Fruit fly (Drosophila melanogaster) whole organism, embryonic: ENCODE results near the gene Drsl2.

Experiments
- Blimp-1 ChIP-seq: fragments of 200-800 bp; sonication (Bioruptor generic); optimal IDR thresholded peaks from 3 replicates; lab custom pipeline; 2018; ENCODE audit warnings: missing biosample characterization, missing genetic modification characterization, mild to moderate bottlenecking, moderate library complexity, missing genetic modification reagents
- CG10959 ChIP-seq: fragments of 200-800 bp; sonication (Bioruptor generic); IDR thresholded peaks from 2 replicates; pipeline ENCODE4 v1.3.6; 2022; ENCODE audit warnings: missing biosample characterization, missing genetic modification characterization
- CG12659 ChIP-seq: fragments of 200-800 bp; sonication (Bioruptor generic); optimal IDR thresholded peaks from 3 replicates; lab custom pipeline; 2017; ENCODE audit warnings: mild to moderate bottlenecking, missing biosample characterization, missing genetic modification reagents, missing genetic modification characterization
- CG12769 ChIP-seq: fragments of 200-800 bp; sonication (Bioruptor generic); optimal IDR thresholded peaks from 2 replicates; lab custom pipeline; 2019; ENCODE audit warnings: missing biosample characterization, mild to moderate bottlenecking, missing genetic modification characterization, moderate library complexity
- CG12942 ChIP-seq: fragments of 200-800 bp; sonication (Bioruptor generic); optimal IDR thresholded peaks from 3 replicates; lab custom pipeline; 2016; ENCODE audit warnings: missing biosample characterization, missing genetic modification characterization
- CG13775 ChIP-seq: fragments of 200-800 bp; sonication (Bioruptor generic); optimal IDR thresholded peaks from 3 replicates; lab custom pipeline; 2017; ENCODE audit warnings: missing biosample characterization, mild to moderate bottlenecking, missing genetic modification characterization
- CG14710 ChIP-seq: fragments of 200-800 bp; sonication (Bioruptor generic); optimal IDR thresholded peaks from 3 replicates; lab custom pipeline; 2019; ENCODE audit warnings: missing biosample characterization, mild to moderate bottlenecking, missing genetic modification characterization, moderate library complexity
- CG15073 ChIP-seq: fragments of 200-800 bp; sonication (Bioruptor generic); optimal IDR thresholded peaks from 2 replicates; lab custom pipeline; 2016; ENCODE audit warnings: missing biosample characterization, missing genetic modification characterization
- CG15514 ChIP-seq: fragments of 200-800 bp; sonication (Bioruptor generic); optimal IDR thresholded peaks from 3 replicates; lab custom pipeline; 2017; ENCODE audit warnings: missing biosample characterization, missing genetic modification characterization, mild to moderate bottlenecking, moderate library complexity, missing genetic modification reagents
- CG17186 ChIP-seq: fragments of 200-800 bp; sonication (Bioruptor generic); optimal IDR thresholded peaks from 3 replicates; lab custom pipeline; 2017; ENCODE audit warnings: missing biosample characterization, missing genetic modification reagents, missing genetic modification characterization
- CG2678 ChIP-seq: fragments of 200-800 bp; sonication (Bioruptor generic); optimal IDR thresholded peaks from 3 replicates; lab custom pipeline; 2019; ENCODE audit warnings: missing biosample characterization, mild to moderate bottlenecking, missing genetic modification characterization, moderate library complexity
- CG31224 ChIP-seq: fragments of 200-800 bp; sonication (Bioruptor generic); IDR thresholded peaks from 2 replicates; pipeline ENCODE4 v1.3.6; 2022; ENCODE audit warnings: missing biosample characterization, missing genetic modification characterization
- CG31441 ChIP-seq: fragments of 200-800 bp; sonication (Bioruptor generic); IDR thresholded peaks from 2 replicates; pipeline ENCODE4 v1.3.6; 2022; ENCODE audit warnings: missing biosample characterization, missing genetic modification characterization
- CG33213 ChIP-seq: fragments of 200-800 bp; sonication (Bioruptor generic); optimal IDR thresholded peaks from 3 replicates; lab custom pipeline; 2016; ENCODE audit warnings: missing biosample characterization, missing genetic modification characterization
- CG3407 ChIP-seq: fragments of 200-800 bp; sonication (Bioruptor generic); optimal IDR thresholded peaks from 2 replicates; lab custom pipeline; 2018; ENCODE audit warnings: missing biosample characterization, mild to moderate bottlenecking, missing genetic modification characterization
- CG3838 ChIP-seq: fragments of 200-800 bp; sonication (Bioruptor generic); optimal IDR thresholded peaks from 3 replicates; lab custom pipeline; 2016; ENCODE audit warnings: missing biosample characterization, missing genetic modification characterization
- CG4282 ChIP-seq: fragments of 200-800 bp; sonication (Bioruptor generic); optimal IDR thresholded peaks from 2 replicates; lab custom pipeline; 2016; ENCODE audit warnings: missing biosample characterization, missing genetic modification characterization
- CG4360 ChIP-seq: fragments of 200-800 bp; sonication (Bioruptor generic); IDR thresholded peaks from 2 replicates; pipeline ENCODE4 v1.3.6; 2022; ENCODE audit warnings: missing biosample characterization, missing genetic modification characterization
- CG6813 ChIP-seq: fragments of 200-800 bp; sonication (Bioruptor generic); optimal IDR thresholded peaks from 2 replicates; lab custom pipeline; 2017; ENCODE audit warnings: missing biosample characterization, missing genetic modification characterization, mild to moderate bottlenecking, moderate library complexity, missing genetic modification reagents
- CG7372 ChIP-seq: fragments of 200-800 bp; sonication (Bioruptor generic); IDR thresholded peaks from 2 replicates; pipeline ENCODE4 v1.3.6; 2022; ENCODE audit warnings: missing biosample characterization, missing genetic modification characterization
- CG7928 ChIP-seq: fragments of 200-800 bp; sonication (Bioruptor generic); optimal IDR thresholded peaks from 2 replicates; lab custom pipeline; 2017; ENCODE audit warnings: missing biosample characterization, mild to moderate bottlenecking, missing genetic modification characterization
- CG8290 ChIP-seq, 3 experiments: fragments of 200-800 bp; sonication (Bioruptor generic); optimal IDR thresholded peaks; 2 replicates each; lab custom pipeline; 2016 to 2019; ENCODE audit warnings: missing biosample characterization in 3 of 3, missing genetic modification characterization in 3 of 3, mild to moderate bottlenecking in 2 of 3, moderate library complexity in 1 of 3
- CG8924 ChIP-seq: fragments of 200-800 bp; optimal IDR thresholded peaks from 3 replicates; lab custom pipeline; 2019; ENCODE audit warnings: missing biosample characterization, mild to moderate bottlenecking, missing genetic modification characterization, moderate library complexity
- CG9437 ChIP-seq: fragments of 200-800 bp; sonication (Bioruptor generic); optimal IDR thresholded peaks from 2 replicates; lab custom pipeline; 2018; ENCODE audit warnings: missing biosample characterization, mild to moderate bottlenecking, missing genetic modification characterization
- CG9727 ChIP-seq: fragments of 200-800 bp; sonication (Bioruptor generic); optimal IDR thresholded peaks from 3 replicates; lab custom pipeline; 2017; ENCODE audit warnings: missing biosample characterization, mild to moderate bottlenecking, missing genetic modification characterization
- CG9876 ChIP-seq: fragments of 200-800 bp; sonication (Bioruptor generic); optimal IDR thresholded peaks from 2 replicates; lab custom pipeline; 2016; ENCODE audit warnings: missing biosample characterization, missing genetic modification characterization
- Camta ChIP-seq: fragments of 200-800 bp; sonication (Bioruptor generic); optimal IDR thresholded peaks from 2 replicates; lab custom pipeline; 2016; ENCODE audit warnings: missing biosample characterization, missing genetic modification characterization
- Doc2 ChIP-seq: fragments of 200-800 bp; sonication (Bioruptor generic); IDR thresholded peaks from 2 replicates; pipeline ENCODE4 v1.3.6; 2022; ENCODE audit warnings: missing biosample characterization, missing genetic modification characterization
- E2f2 ChIP-seq: fragments of 200-800 bp; sonication (Bioruptor generic); IDR thresholded peaks from 2 replicates; pipeline ENCODE4 v1.3.6; 2022; ENCODE audit warnings: missing biosample characterization, missing genetic modification characterization
- ERR ChIP-seq: fragments of 200-800 bp; sonication (Bioruptor generic); optimal IDR thresholded peaks from 2 replicates; lab custom pipeline; 2016; ENCODE audit warnings: missing biosample characterization, missing genetic modification characterization
- H2.0 ChIP-seq: fragments of 200-800 bp; sonication (Bioruptor generic); IDR thresholded peaks from 2 replicates; pipeline ENCODE4 v1.3.6; 2022; ENCODE audit warnings: missing biosample characterization, missing genetic modification characterization
- Hey ChIP-seq: fragments of 200-800 bp; sonication (Bioruptor generic); optimal IDR thresholded peaks from 3 replicates; lab custom pipeline; 2018; ENCODE audit warnings: missing biosample characterization, mild to moderate bottlenecking, missing genetic modification characterization
- HmgZ ChIP-seq: fragments of 200-800 bp; sonication (Bioruptor generic); optimal IDR thresholded peaks from 2 replicates; lab custom pipeline; 2018; ENCODE audit warnings: missing biosample characterization, mild to moderate bottlenecking, missing genetic modification characterization
- NC2α ChIP-seq: fragments of 200-800 bp; sonication (Bioruptor generic); optimal IDR thresholded peaks from 2 replicates; lab custom pipeline; 2016; ENCODE audit warnings: missing biosample characterization, missing genetic modification characterization
- Neu2 ChIP-seq: fragments of 200-800 bp; sonication (Bioruptor generic); optimal IDR thresholded peaks from 3 replicates; lab custom pipeline; 2016; ENCODE audit warnings: missing biosample characterization, missing genetic modification characterization, borderline replicate concordance
- NfI ChIP-seq: fragments of 200-800 bp; sonication (Bioruptor generic); optimal IDR thresholded peaks from 3 replicates; lab custom pipeline; 2018; ENCODE audit warnings: missing biosample characterization, mild to moderate bottlenecking, missing genetic modification characterization, moderate library complexity
- Sox100B ChIP-seq: fragments of 200-800 bp; sonication (Bioruptor generic); optimal IDR thresholded peaks from 3 replicates; lab custom pipeline; 2018; ENCODE audit warnings: missing biosample characterization, mild to moderate bottlenecking, missing genetic modification characterization
- ac ChIP-seq: fragments of 200-800 bp; sonication (Bioruptor generic); optimal IDR thresholded peaks from 3 replicates; lab custom pipeline; 2017; ENCODE audit warnings: missing biosample characterization, mild to moderate bottlenecking, missing genetic modification characterization
- amos ChIP-seq: fragments of 200-800 bp; sonication (Bioruptor generic); IDR thresholded peaks from 2 replicates; pipeline ENCODE4 v1.3.6; 2022; ENCODE audit warnings: missing biosample characterization, missing genetic modification characterization; ENCODE audit not compliant: partially characterized antibody
- bab2 ChIP-seq: fragments of 200-800 bp; sonication (Bioruptor generic); optimal IDR thresholded peaks from 2 replicates; lab custom pipeline; 2016; ENCODE audit warnings: missing biosample characterization, missing genetic modification characterization
- bsh ChIP-seq, 2 experiments: fragments of 200-800 bp; sonication (Bioruptor generic); optimal IDR thresholded peaks; 2 replicates each; lab custom pipeline; 2017 to 2018; ENCODE audit warnings: mild to moderate bottlenecking in 2 of 2, missing biosample characterization in 2 of 2, missing genetic modification characterization in 2 of 2, moderate library complexity in 1 of 2
- caup ChIP-seq: fragments of 200-800 bp; sonication (Bioruptor generic); optimal IDR thresholded peaks from 3 replicates; lab custom pipeline; 2017; ENCODE audit warnings: missing biosample characterization, mild to moderate bottlenecking, missing genetic modification characterization, moderate library complexity; ENCODE audit not compliant: severe bottlenecking
- dmrt11E ChIP-seq: fragments of 200-800 bp; sonication (Bioruptor generic); optimal IDR thresholded peaks from 3 replicates; lab custom pipeline; 2018; ENCODE audit warnings: missing biosample characterization, mild to moderate bottlenecking, missing genetic modification characterization, moderate library complexity
- ems ChIP-seq: fragments of 200-800 bp; sonication (Bioruptor generic); optimal IDR thresholded peaks from 3 replicates; lab custom pipeline; 2016; ENCODE audit warnings: missing biosample characterization, missing genetic modification characterization
- gcm2 ChIP-seq: fragments of 200-800 bp; sonication (Bioruptor generic); optimal IDR thresholded peaks from 2 replicates; lab custom pipeline; 2016; ENCODE audit warnings: missing biosample characterization, missing genetic modification characterization
- kay ChIP-seq: fragments of 200-800 bp; sonication (Bioruptor generic); optimal IDR thresholded peaks from 2 replicates; lab custom pipeline; 2016; ENCODE audit warnings: missing biosample characterization, missing genetic modification characterization
- pho ChIP-seq: fragments of 200-800 bp; sonication (Bioruptor generic); optimal IDR thresholded peaks from 2 replicates; lab custom pipeline; 2016; ENCODE audit warnings: missing biosample characterization, missing genetic modification characterization
- psq ChIP-seq: fragments of 200-800 bp; sonication (Bioruptor generic); optimal IDR thresholded peaks from 2 replicates; lab custom pipeline; 2017; ENCODE audit warnings: missing biosample characterization, missing genetic modification characterization
- salm ChIP-seq: fragments of 200-800 bp; sonication (Bioruptor generic); optimal IDR thresholded peaks from 2 replicates; lab custom pipeline; 2018; ENCODE audit warnings: missing biosample characterization, mild to moderate bottlenecking, missing genetic modification characterization
- zen ChIP-seq: fragments of 200-800 bp; sonication (Bioruptor generic); optimal IDR thresholded peaks from 3 replicates; lab custom pipeline; 2018; ENCODE audit warnings: missing biosample characterization, mild to moderate bottlenecking, missing genetic modification characterization, moderate library complexity

Gene Drsl2

DNA sequence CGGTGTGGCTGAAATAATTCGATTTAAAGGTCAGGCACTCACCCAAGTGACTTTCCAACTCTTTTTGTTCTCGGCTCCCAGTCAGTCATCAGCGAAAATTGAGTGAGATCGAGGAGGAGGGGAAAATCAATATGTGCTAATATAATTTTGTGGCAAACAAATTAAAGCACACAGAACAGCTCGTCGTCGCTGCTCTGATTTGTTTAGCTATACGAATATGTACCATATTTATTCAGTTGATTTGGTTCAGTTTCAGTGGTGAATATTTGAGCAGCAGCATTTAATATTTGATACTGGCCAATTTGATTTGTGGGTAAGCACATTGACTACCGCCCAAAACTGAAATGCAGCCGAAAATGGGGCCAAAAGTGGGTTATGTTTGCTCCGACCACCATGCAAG, 8.7 kb upstream of the Drsl2 start (continued):
- TF ChIP-seq bab2 (peak; percentile 50), Hey (tag; lab: Kevin White, UChicago) (no peak), CG13775 (GFP tag; lab: Kevin White, UChicago) (no peak), CG9727 (GFP tag; lab: Kevin White, UChicago) (peak; percentile 44), HmgZ (tag; lab: Kevin White, UChicago) (peak; percentile 28), CG12769 (tag; lab: Kevin White, UChicago) (peak; percentile 75), CG6813 (GFP tag; lab: Kevin White, UChicago) (peak; percentile 67), NC2α (GFP tag; lab: Kevin White, UChicago) (no peak), CG12942 (peak; percentile 4), Sox100B (GFP tag; lab: Kevin White, UChicago) (peak; percentile 9), CG33213 (peak; percentile 47), CG3407 (GFP tag; lab: Kevin White, UChicago) (peak; percentile 64), kay (peak; percentile 31), zen (no peak), H2.0 (no peak), dmrt11E (tag; lab: Kevin White, UChicago) (peak; percentile 58), CG9437 (no peak), ems (GFP tag; lab: Kevin White, UChicago) (peak; percentile 12), CG4282 (no peak), gcm2 (no peak), Neu2 (GFP tag; lab: Kevin White, UChicago) (no peak), CG14710 (tag; lab: Kevin White, UChicago) (peak; percentile 30), CG9876 (GFP tag; lab: Kevin White, UChicago) (no peak), CG4360 (GFP tag; lab: Robert Waterston, UW) (no peak), caup (peak; percentile 68), CG15514 (peak; percentile 41), ERR (GFP tag; lab: Kevin White, UChicago) (peak; percentile 6), ac (GFP tag; lab: Kevin White, UChicago) (no peak), CG12659 (peak; percentile 31), CG2678 (peak; percentile 60), CG8924 (tag; lab: Kevin White, UChicago) (peak; percentile 5), Blimp-1 (GFP tag; lab: Kevin White, UChicago) (peak; percentile 68), CG17186 (GFP tag; lab: Kevin White, UChicago) (peak; percentile 3), CG31224 (GFP tag; lab: Robert Waterston, UW) (no peak), amos (no peak), CG31441 (GFP tag; lab: Robert Waterston, UW) (peak; percentile 16; the same call in 1 of the 2 replicates), NfI (GFP tag; lab: Kevin White, UChicago) (no peak), salm (peak; percentile 9), bsh (GFP tag; optimal IDR thresholded peaks at IDR 0.05; lab: Kevin White, UChicago) (peak in 1 of 2 experiments; percentile 83), Camta (GFP tag; lab: Kevin White, UChicago) (peak; percentile 26), CG7928 (no peak), CG15073 (GFP tag; lab: Kevin White, UChicago) (no peak), CG3838 (peak; percentile 0), CG8290 (GFP tag; optimal IDR thresholded peaks at IDR 0.05; lab: Kevin White, UChicago) (peak; percentile 3), CG8290 (tag; optimal IDR thresholded peaks at IDR 0.05; lab: Kevin White, UChicago) (peak in 1 of 2 experiments; percentile 86), Doc2 (no peak), psq (GFP tag; lab: Kevin White, UChicago) (no peak), CG7372 (no peak), pho (GFP tag; lab: Kevin White, UChicago) (peak; percentile 30), CG10959 (GFP tag; lab: Robert Waterston, UW) (no peak; the same call in 1 of the 2 replicates), E2f2 (GFP tag; lab: Robert Waterston, UW) (no peak)
